Worm (Caenorhabditis elegans) whole organism, late embryonic: ENCODE data around the gene fis-1.

Experiments used
- C08G9.2 ChIP-seq: sonication (generic microtip); optimal IDR thresholded peaks from 2 replicates; lab custom pipeline; 2016; ENCODE audit warnings: mild to moderate bottlenecking, missing genetic modification characterization, moderate library complexity, missing compliant biosample characterization
- T23F11.4 ChIP-seq: fragments of 200-800 bp; sonication (Bioruptor generic); optimal IDR thresholded peaks from 2 replicates; lab custom pipeline; 2018; ENCODE audit warnings: mild to moderate bottlenecking, missing genetic modification characterization, missing compliant biosample characterization
- Y22D7AL.16 ChIP-seq: sonication (generic microtip); optimal IDR thresholded peaks from 2 replicates; lab custom pipeline; 2016; ENCODE audit warnings: missing genetic modification characterization, missing compliant biosample characterization
- ahr-1 ChIP-seq: sonication (generic microtip); optimal IDR thresholded peaks from 2 replicates; lab custom pipeline; 2016; ENCODE audit warnings: missing genetic modification characterization, missing compliant biosample characterization
- ceh-14 ChIP-seq: sonication (generic microtip); optimal IDR thresholded peaks from 2 replicates; lab custom pipeline; 2016; ENCODE audit warnings: missing genotype, missing genetic modification characterization, missing compliant biosample characterization
- ceh-19 ChIP-seq: fragments of 200-800 bp; sonication (Bioruptor generic); optimal IDR thresholded peaks from 2 replicates; lab custom pipeline; 2018; ENCODE audit warnings: mild to moderate bottlenecking, missing genetic modification characterization, missing compliant biosample characterization
- ceh-2 ChIP-seq: sonication (generic microtip); optimal IDR thresholded peaks from 2 replicates; lab custom pipeline; 2016; ENCODE audit warnings: missing genotype, missing genetic modification characterization, missing compliant biosample characterization
- ceh-22 ChIP-seq: sonication (generic microtip); optimal IDR thresholded peaks from 2 replicates; lab custom pipeline; 2017; ENCODE audit warnings: missing biosample characterization, missing genetic modification characterization
- ceh-30 ChIP-seq: fragments of 150-350 bp; optimal IDR thresholded peaks from 2 replicates; lab custom pipeline; 2014; ENCODE audit warnings: missing biosample characterization, missing genetic modification characterization
- ceh-45 ChIP-seq: fragments of 200-800 bp; sonication (Bioruptor generic); IDR thresholded peaks from 2 replicates; pipeline ENCODE4 v1.3.6; 2022; ENCODE audit warnings: missing genetic modification reagents, missing genetic modification characterization, missing compliant biosample characterization
- dmd-4 ChIP-seq: sonication (generic microtip); optimal IDR thresholded peaks from 2 replicates; lab custom pipeline; 2016; ENCODE audit warnings: borderline replicate concordance, missing genetic modification characterization, missing compliant biosample characterization
- dve-1 ChIP-seq: sonication (generic microtip); optimal IDR thresholded peaks from 2 replicates; lab custom pipeline; 2017; ENCODE audit warnings: antibody characterized with exemption, mild to moderate bottlenecking, missing genetic modification characterization, missing compliant biosample characterization
- elt-2 ChIP-seq: sonication (generic microtip); optimal IDR thresholded peaks from 2 replicates; lab custom pipeline; 2016; ENCODE audit warnings: missing genetic modification reagents, missing genetic modification characterization, missing compliant biosample characterization
- eyg-1 ChIP-seq: sonication (generic microtip); optimal IDR thresholded peaks from 2 replicates; lab custom pipeline; 2016; ENCODE audit warnings: missing genotype, missing genetic modification characterization, missing compliant biosample characterization
- fax-1 ChIP-seq: sonication (generic microtip); optimal IDR thresholded peaks from 2 replicates; lab custom pipeline; 2016; ENCODE audit warnings: missing genotype, missing genetic modification characterization, missing compliant biosample characterization
- fkh-10 ChIP-seq: fragments of 150-350 bp; optimal IDR thresholded peaks from 2 replicates; lab custom pipeline; 2014; ENCODE audit warnings: missing biosample characterization, missing genetic modification reagents, missing genetic modification characterization
- hlh-15 ChIP-seq: sonication (generic microtip); optimal IDR thresholded peaks from 2 replicates; lab custom pipeline; 2016; ENCODE audit warnings: missing genetic modification characterization, missing compliant biosample characterization
- hlh-30 ChIP-seq: sonication (generic microtip); optimal IDR thresholded peaks from 2 replicates; lab custom pipeline; 2017; ENCODE audit warnings: antibody characterized with exemption, missing genetic modification characterization, missing compliant biosample characterization; ENCODE audit not compliant: insufficient read depth
- hlh-6 ChIP-seq: sonication (generic microtip); optimal IDR thresholded peaks from 2 replicates; lab custom pipeline; 2016; ENCODE audit warnings: missing genotype, missing genetic modification characterization, missing compliant biosample characterization
- hlh-8 ChIP-seq: sonication (generic microtip); optimal IDR thresholded peaks from 2 replicates; lab custom pipeline; 2016; ENCODE audit warnings: missing genotype, missing genetic modification characterization, missing compliant biosample characterization
- lin-11 ChIP-seq: fragments of 200-800 bp; sonication (Bioruptor generic); optimal IDR thresholded peaks from 2 replicates; lab custom pipeline; 2018; ENCODE audit warnings: mild to moderate bottlenecking, missing genetic modification characterization, missing compliant biosample characterization
- madf-2 ChIP-seq: sonication (generic microtip); optimal IDR thresholded peaks from 2 replicates; lab custom pipeline; 2017; ENCODE audit warnings: missing genetic modification characterization, missing compliant biosample characterization
- mec-3 ChIP-seq: sonication (generic microtip); optimal IDR thresholded peaks from 2 replicates; lab custom pipeline; 2016; ENCODE audit warnings: borderline replicate concordance, missing genetic modification characterization, missing compliant biosample characterization
- nfya-1 ChIP-seq: sonication (generic microtip); optimal IDR thresholded peaks from 2 replicates; lab custom pipeline; 2017; ENCODE audit warnings: missing genetic modification characterization, mild to moderate bottlenecking, missing compliant biosample characterization, antibody characterized with exemption, moderate library complexity
- nhr-11 ChIP-seq: fragments of 150-350 bp; optimal IDR thresholded peaks from 2 replicates; lab custom pipeline; 2014; ENCODE audit warnings: missing biosample characterization, missing genetic modification characterization
- nhr-232 ChIP-seq: sonication (generic microtip); optimal IDR thresholded peaks from 2 replicates; lab custom pipeline; 2016; ENCODE audit warnings: missing genetic modification characterization, missing compliant biosample characterization
- odd-2 ChIP-seq: sonication (generic microtip); optimal IDR thresholded peaks from 2 replicates; lab custom pipeline; 2017; ENCODE audit warnings: antibody characterized with exemption, mild to moderate bottlenecking, missing genetic modification characterization, missing compliant biosample characterization
- pag-3 ChIP-seq: sonication (generic microtip); optimal IDR thresholded peaks from 2 replicates; lab custom pipeline; 2016; ENCODE audit warnings: missing compliant biosample characterization, missing genetic modification characterization, borderline replicate concordance
- pax-1 ChIP-seq: fragments of 150-350 bp; optimal IDR thresholded peaks from 2 replicates; lab custom pipeline; 2014; ENCODE audit warnings: missing biosample characterization, missing genetic modification characterization
- pha-2 ChIP-seq: sonication (generic microtip); optimal IDR thresholded peaks from 2 replicates; lab custom pipeline; 2017; ENCODE audit warnings: mild to moderate bottlenecking, missing genetic modification characterization, missing compliant biosample characterization
- pha-4 ChIP-seq: fragments of 150-350 bp; optimal IDR thresholded peaks from 2 replicates; lab custom pipeline; 2018; ENCODE audit warnings: missing biosample characterization, missing genetic modification reagents, missing genetic modification characterization
- pros-1 ChIP-seq: fragments of 150-350 bp; optimal IDR thresholded peaks from 2 replicates; lab custom pipeline; 2014; ENCODE audit warnings: missing biosample characterization, missing genetic modification reagents, missing genetic modification characterization
- ref-2 ChIP-seq: sonication (generic microtip); optimal IDR thresholded peaks from 2 replicates; lab custom pipeline; 2016; ENCODE audit warnings: missing genetic modification characterization, missing compliant biosample characterization
- rnt-1 ChIP-seq: sonication (generic microtip); optimal IDR thresholded peaks from 2 replicates; lab custom pipeline; 2016; ENCODE audit warnings: missing genetic modification characterization, missing compliant biosample characterization
- sdc-2 ChIP-seq: sonication (generic microtip); optimal IDR thresholded peaks from 2 replicates; lab custom pipeline; 2016; ENCODE audit warnings: missing genotype, missing genetic modification characterization, missing compliant biosample characterization
- sox-4 ChIP-seq: sonication (generic microtip); optimal IDR thresholded peaks from 2 replicates; lab custom pipeline; 2017; ENCODE audit warnings: mild to moderate bottlenecking, missing genetic modification characterization, inconsistent platforms, missing compliant biosample characterization
- syd-9 ChIP-seq: sonication (generic microtip); optimal IDR thresholded peaks from 2 replicates; lab custom pipeline; 2016; ENCODE audit warnings: mild to moderate bottlenecking, missing genetic modification characterization, moderate library complexity, missing compliant biosample characterization
- tbx-2 ChIP-seq: sonication (generic microtip); optimal IDR thresholded peaks from 2 replicates; lab custom pipeline; 2016; ENCODE audit warnings: missing genetic modification characterization, missing compliant biosample characterization
- tbx-7 ChIP-seq: sonication (generic microtip); optimal IDR thresholded peaks from 2 replicates; lab custom pipeline; 2016; ENCODE audit warnings: missing genotype, missing genetic modification characterization, missing compliant biosample characterization
- ttx-3 ChIP-seq: sonication (generic microtip); optimal IDR thresholded peaks from 2 replicates; lab custom pipeline; 2016; ENCODE audit warnings: missing genetic modification reagents, missing genetic modification characterization, missing compliant biosample characterization
- unc-55 ChIP-seq: sonication (generic microtip); optimal IDR thresholded peaks from 2 replicates; lab custom pipeline; 2017; ENCODE audit warnings: missing biosample characterization, missing genetic modification reagents, missing genetic modification characterization
- unc-86 ChIP-seq: sonication (generic microtip); optimal IDR thresholded peaks from 2 replicates; lab custom pipeline; 2016; ENCODE audit warnings: missing genetic modification characterization, missing compliant biosample characterization
- zip-5 ChIP-seq: sonication (generic microtip); optimal IDR thresholded peaks from 2 replicates; lab custom pipeline; 2016; ENCODE audit warnings: missing genetic modification characterization, missing compliant biosample characterization

The fis-1 gene

DNA sequence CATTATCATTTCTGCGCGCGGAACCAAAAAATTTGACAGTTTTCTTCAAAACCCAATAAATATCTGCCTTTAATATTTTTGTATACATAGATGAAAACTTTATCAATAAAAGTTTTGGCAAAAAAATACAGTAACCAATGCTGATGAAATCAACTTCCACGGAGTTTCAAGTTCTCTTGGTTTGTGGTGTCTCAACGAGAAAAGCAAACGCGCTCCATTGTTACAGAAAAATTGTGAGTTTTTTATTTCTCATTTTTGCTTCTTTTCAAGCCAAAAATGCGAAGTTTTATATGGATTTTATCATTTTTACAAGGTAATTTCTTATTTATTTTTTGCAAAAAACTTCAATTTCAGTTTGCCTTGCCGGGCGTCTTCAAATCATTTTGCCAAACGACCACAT is 20.3 kb upstream of the fis-1 start, which contains the start of gene T14B4.3 (continued):
- TF ChIP-seq C08G9.2 (tag; lab: Kevin White, UChicago) (peak; percentile 80), ceh-19 (GFP tag; lab: Kevin White, UChicago) (no peak), pha-4 (tag; lab: Kevin White, UChicago) (no peak), rnt-1 (peak; percentile 49), ceh-2 (tag; lab: Kevin White, UChicago) (peak; percentile 78), hlh-15 (no peak), dmd-4 (no peak), Y22D7AL.16 (tag; lab: Kevin White, UChicago) (no peak), sox-4 (tag; lab: Kevin White, UChicago) (no peak), syd-9 (tag; lab: Kevin White, UChicago) (peak; percentile 43), lin-11 (tag; lab: Kevin White, UChicago) (no peak), tbx-7 (tag; lab: Kevin White, UChicago) (peak; percentile 74), hlh-6 (no peak), odd-2 (no peak), ahr-1 (tag; lab: Kevin White, UChicago) (peak; percentile 50), ttx-3 (tag; lab: Kevin White, UChicago) (no peak), ceh-45 (no peak), fkh-10 (no peak), unc-55 (GFP tag; lab: Kevin White, UChicago) (no peak), madf-2 (tag; lab: Kevin White, UChicago) (no peak), hlh-30 (tag; lab: Kevin White, UChicago) (no peak), dve-1 (tag; lab: Kevin White, UChicago) (no peak), eyg-1 (tag; lab: Kevin White, UChicago) (no peak), nfya-1 (tag; lab: Kevin White, UChicago) (no peak), pha-2 (tag; lab: Kevin White, UChicago) (no peak), elt-2 (peak; percentile 71), ceh-22 (tag; lab: Kevin White, UChicago) (no peak), zip-5 (tag; lab: Kevin White, UChicago) (peak; percentile 73), pax-1 (tag; lab: Kevin White, UChicago) (peak; percentile 6), fax-1 (peak; percentile 84), tbx-2 (peak; percentile 91), sdc-2 (tag; lab: Kevin White, UChicago) (no peak), ceh-30 (no peak), T23F11.4 (GFP tag; lab: Kevin White, UChicago) (no peak), ceh-14 (peak; percentile 69), mec-3 (no peak), nhr-11 (no peak), ref-2 (peak; percentile 76), hlh-8 (tag; lab: Kevin White, UChicago) (peak; percentile 75), unc-86 (tag; lab: Kevin White, UChicago) (peak; percentile 15), pros-1 (tag; lab: Kevin White, UChicago) (no peak), pag-3 (tag; lab: Kevin White, UChicago) (no peak)
- TF ChIP-seq, all 69 proteins: peak for 25

DNA sequence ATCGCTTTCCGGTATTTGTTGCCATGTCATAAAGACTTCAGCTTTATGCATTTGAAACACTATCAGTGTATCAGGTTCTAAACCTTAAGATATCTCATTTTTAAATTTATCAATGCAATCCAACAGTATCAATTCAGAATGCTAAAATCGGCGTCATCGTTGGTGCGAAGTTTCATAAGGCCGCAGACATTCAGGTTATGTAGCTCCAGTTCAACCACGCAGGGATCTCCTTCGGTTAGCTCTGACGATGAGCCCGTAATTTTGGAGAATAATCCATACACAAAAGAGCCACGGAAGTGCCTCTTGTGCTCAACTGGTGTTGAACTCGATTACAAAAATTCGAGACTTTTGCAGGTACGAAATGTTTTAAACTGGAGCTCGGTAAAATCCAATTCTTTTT is 18.9 kb upstream of the fis-1 start, which contains the start of gene mrps-18.C:
TSS of gene mrps-18.C (plus strand) at position 138 of the 400 bp plus-strand sequence.
- TF ChIP-seq nhr-232 (tag; lab: Kevin White, UChicago) (no peak), pha-4 (tag; lab: Kevin White, UChicago) (no peak), ref-2 (no peak), ceh-22 (tag; lab: Kevin White, UChicago) (no peak)
